Worm (Caenorhabditis elegans): ENCODE measurements around the gene W02D7.12.
A peak's percentile ranks its signal among the peaks of the same experiment; 100 is the strongest.

The W02D7.12 gene

ce11 chrV:8267275-8267674 lies 44.0 kb upstream of the W02D7.12 start:
- peak; percentile 43 for TF ChIP-seq jun-1 (tag; optimal IDR thresholded peaks at IDR 0.05)
- peak; percentile 5 for TF ChIP-seq skn-1 (tag; optimal IDR thresholded peaks at IDR 0.05)
- no peak for TF ChIP-seq nhr-76 (tag; optimal IDR thresholded peaks at IDR 0.05)
- peak; percentile 91 for TF ChIP-seq pqm-1 (tag; optimal IDR thresholded peaks at IDR 0.05)
- no peak for TF ChIP-seq ceh-28 (tag; optimal IDR thresholded peaks at IDR 0.05)
- no peak for TF ChIP-seq fkh-2 (tag; optimal IDR thresholded peaks at IDR 0.05)
- no peak for TF ChIP-seq nhr-67 (tag; optimal IDR thresholded peaks at IDR 0.05)
- peak; percentile 55 for TF ChIP-seq nhr-77 (tag; optimal IDR thresholded peaks at IDR 0.05)
- no peak for TF ChIP-seq R02D3.7 (tag; optimal IDR thresholded peaks at IDR 0.05)
- no peak for TF ChIP-seq daf-12 (tag; optimal IDR thresholded peaks at IDR 0.05)
- TF ChIP-seq nhr-28 (tag; optimal IDR thresholded peaks at IDR 0.05) = no peak
- no peak for TF ChIP-seq ceh-16 (tag; optimal IDR thresholded peaks at IDR 0.05)
- no peak for TF ChIP-seq nhr-23 (tag; optimal IDR thresholded peaks at IDR 0.05)
- peak; percentile 96 for TF ChIP-seq elt-2 (tag; optimal IDR thresholded peaks at IDR 0.05)

- no peak for TF ChIP-seq eor-1 (tag; optimal IDR thresholded peaks at IDR 0.05)
- TF ChIP-seq lin-39 (tag; optimal IDR thresholded peaks at IDR 0.05) = no peak
- no peak for TF ChIP-seq aly-2 (tag; optimal IDR thresholded peaks at IDR 0.05)
- no peak for TF ChIP-seq R02D3.7 (tag; optimal IDR thresholded peaks at IDR 0.05)
- TF ChIP-seq ZK546.5 (tag; optimal IDR thresholded peaks at IDR 0.05) = no peak
- peak; percentile 92 for TF ChIP-seq elt-2 (tag; optimal IDR thresholded peaks at IDR 0.05)
- TF ChIP-seq ztf-11 (tag; optimal IDR thresholded peaks at IDR 0.05) = no peak
- TF ChIP-seq mml-1 (tag; optimal IDR thresholded peaks at IDR 0.05) = no peak
- peak; percentile 80 for TF ChIP-seq pqm-1 (tag; optimal IDR thresholded peaks at IDR 0.05)
- TF ChIP-seq jun-1 (tag; optimal IDR thresholded peaks at IDR 0.05) = peak; percentile 26
- TF ChIP-seq hmg-11 (tag; optimal IDR thresholded peaks at IDR 0.05) = no peak
- no peak for TF ChIP-seq nhr-23 (tag; optimal IDR thresholded peaks at IDR 0.05)
- TF ChIP-seq fos-1 (tag; optimal IDR thresholded peaks at IDR 0.05) = peak; percentile 3
- no peak for TF ChIP-seq snpc-4 (tag; optimal IDR thresholded peaks at IDR 0.05)
- no peak for TF ChIP-seq elt-1 (tag; optimal IDR thresholded peaks at IDR 0.05)
- TF ChIP-seq ceh-82 (tag; optimal IDR thresholded peaks at IDR 0.05) = no peak
- TF ChIP-seq egl-5 (tag; optimal IDR thresholded peaks at IDR 0.05) = no peak
- TF ChIP-seq nhr-237 (tag; optimal IDR thresholded peaks at IDR 0.05) = no peak
- TF ChIP-seq pha-4 (tag; optimal IDR thresholded peaks at IDR 0.05) = peak; percentile 38
- TF ChIP-seq nhr-12 (tag; optimal IDR thresholded peaks at IDR 0.05) = no peak
- TF ChIP-seq unc-62 (GFP tag; optimal IDR thresholded peaks at IDR 0.05) = no peak
- no peak for TF ChIP-seq fkh-10 (GFP tag; optimal IDR thresholded peaks at IDR 0.05)
- no peak for TF ChIP-seq ztf-4 (tag; optimal IDR thresholded peaks at IDR 0.05)
- no peak for TF ChIP-seq daf-12 (tag; optimal IDR thresholded peaks at IDR 0.05)
- no peak for TF ChIP-seq elt-3 (tag; optimal IDR thresholded peaks at IDR 0.05)
- TF ChIP-seq lsy-12 (tag; optimal IDR thresholded peaks at IDR 0.05) = no peak
- no peak for TF ChIP-seq sea-2 (GFP tag; optimal IDR thresholded peaks at IDR 0.05)
These were observed 42.4 kb upstream of the W02D7.12 start, which contains the start of the genes asp-6 and asp-12 for ce11 chrV:8268902-8269301. TSS of gene asp-6 (minus strand) at chrV:8268937. TSS of gene asp-12 (plus strand) at chrV:8269210.

ce11 chrV:8269878-8270277 lies 41.4 kb upstream of the W02D7.12 start:
- TF ChIP-seq nhr-28 (tag; optimal IDR thresholded peaks at IDR 0.05) (no peak), nhr-23 (tag; optimal IDR thresholded peaks at IDR 0.05) (no peak), elt-2 (tag; optimal IDR thresholded peaks at IDR 0.05) (peak; percentile 85), eor-1 (tag; optimal IDR thresholded peaks at IDR 0.05) (no peak), ceh-28 (tag; optimal IDR thresholded peaks at IDR 0.05) (no peak), pqm-1 (tag; optimal IDR thresholded peaks at IDR 0.05) (peak; percentile 75), nhr-67 (tag; optimal IDR thresholded peaks at IDR 0.05) (no peak), nhr-12 (tag; optimal IDR thresholded peaks at IDR 0.05) (no peak), daf-12 (tag; optimal IDR thresholded peaks at IDR 0.05) (no peak), pha-4 (tag; optimal IDR thresholded peaks at IDR 0.05) (peak; percentile 57), fos-1 (tag; optimal IDR thresholded peaks at IDR 0.05) (no peak), ztf-11 (tag; optimal IDR thresholded peaks at IDR 0.05) (no peak), jun-1 (tag; optimal IDR thresholded peaks at IDR 0.05) (peak; percentile 24)

DNA sequence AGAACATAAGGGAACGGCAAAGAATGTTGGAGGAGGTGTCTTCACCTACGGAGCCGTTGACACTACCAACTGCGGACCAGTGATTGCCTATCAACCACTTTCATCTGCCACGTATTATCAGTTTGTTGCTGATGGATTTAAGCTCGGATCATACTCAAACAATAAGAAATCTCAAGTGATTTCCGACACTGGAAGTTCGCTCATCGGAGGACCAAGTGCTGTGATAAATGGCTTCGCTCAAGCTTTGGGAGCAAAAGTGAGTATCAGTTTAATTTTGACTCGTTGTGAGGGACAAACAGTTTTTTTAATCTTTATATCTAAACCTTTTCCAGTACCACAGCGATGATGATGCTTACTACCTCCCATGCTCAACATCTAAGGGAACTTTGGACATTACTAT lies 39.9 kb upstream of the W02D7.12 start:
- no peak for TF ChIP-seq egl-27 (tag; optimal IDR thresholded peaks at IDR 0.05)
- TF ChIP-seq fos-1 (tag; optimal IDR thresholded peaks at IDR 0.05) = no peak
- TF ChIP-seq daf-12 (tag; optimal IDR thresholded peaks at IDR 0.05) = no peak
- no peak for TF ChIP-seq eor-1 (tag; optimal IDR thresholded peaks at IDR 0.05)
- TF ChIP-seq elt-2 (tag; optimal IDR thresholded peaks at IDR 0.05) = no peak
- no peak for TF ChIP-seq mdl-1 (tag; optimal IDR thresholded peaks at IDR 0.05)
- TF ChIP-seq ceh-82 (tag; optimal IDR thresholded peaks at IDR 0.05) = no peak

Measured in whole organism, L3 larva.